Fruit fly (Drosophila melanogaster): Measurements from ENCODE around the gene CG16965.

Gene CG16965

dm6 chr2L:12004211-12004979 is 23.0 kb downstream of the CG16965 start:
- TF ChIP-seq CG8478 (optimal IDR thresholded peaks at IDR 0.05) (no peak), EcR (GFP tag; optimal IDR thresholded peaks at IDR 0.05) (peak in 1 of 2 experiments; percentile 51)

dm6 chr2L:12005436-12006396 is 24.3 kb downstream of the CG16965 start:
- TF ChIP-seq Dll (optimal IDR thresholded peaks at IDR 0.05) (peak; percentile 73), usp (GFP tag; optimal IDR thresholded peaks at IDR 0.05) (no peak), psq (optimal IDR thresholded peaks at IDR 0.05) (no peak), CG8478 (optimal IDR thresholded peaks at IDR 0.05) (no peak), EcR (GFP tag; optimal IDR thresholded peaks at IDR 0.05) (peak; percentile 81 to 82), pan (optimal IDR thresholded peaks at IDR 0.05) (no peak)

dm6 chr2L:12006397-12007330 is 25.3 kb downstream of the CG16965 start:
- TF ChIP-seq pan (optimal IDR thresholded peaks at IDR 0.05), result peak; percentile 80
- TF ChIP-seq CG8478 (optimal IDR thresholded peaks at IDR 0.05), result peak; percentile 32
- no peak for TF ChIP-seq usp (GFP tag; optimal IDR thresholded peaks at IDR 0.05)

dm6 chr2L:12007331-12007791 is 26.0 kb downstream of the CG16965 start:
- TF ChIP-seq EcR (GFP tag; optimal IDR thresholded peaks at IDR 0.05), result peak; percentile 60 to 85
- peak; percentile 69 for TF ChIP-seq CG8478 (optimal IDR thresholded peaks at IDR 0.05)
- peak; percentile 21 for TF ChIP-seq Dll (optimal IDR thresholded peaks at IDR 0.05)
- TF ChIP-seq psq (optimal IDR thresholded peaks at IDR 0.05), result no peak

DNA sequence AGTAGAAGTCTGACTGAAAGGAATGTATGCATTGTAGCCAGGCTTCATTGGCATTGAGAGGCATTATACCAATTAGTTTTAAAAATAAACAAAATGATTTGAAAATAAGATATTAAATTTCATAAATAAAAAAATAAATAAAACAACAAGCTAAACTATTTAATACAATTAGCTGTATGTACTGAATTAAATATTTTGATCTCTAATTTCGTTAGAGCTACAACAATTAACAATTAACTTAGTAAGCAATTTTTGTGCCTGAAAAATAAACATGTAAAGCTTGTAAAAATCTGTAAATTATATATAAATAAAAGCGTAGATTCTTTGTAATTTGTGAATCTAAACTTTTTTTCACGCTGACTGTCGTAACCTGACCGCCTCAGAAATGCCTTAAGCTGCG is 26.5 kb downstream of the CG16965 start, which contains the start of gene Rh5:
TSS of gene Rh5 (plus strand) at position 301 of the 400 bp plus-strand sequence.
- no peak for TF ChIP-seq usp (GFP tag; optimal IDR thresholded peaks at IDR 0.05)
- TF ChIP-seq CG8478 (optimal IDR thresholded peaks at IDR 0.05), result no peak
- TF ChIP-seq psq (optimal IDR thresholded peaks at IDR 0.05), result no peak
- no peak for TF ChIP-seq pan (optimal IDR thresholded peaks at IDR 0.05)
- TF ChIP-seq Dll (optimal IDR thresholded peaks at IDR 0.05), result no peak
- no peak for TF ChIP-seq EcR (GFP tag; optimal IDR thresholded peaks at IDR 0.05)

DNA sequence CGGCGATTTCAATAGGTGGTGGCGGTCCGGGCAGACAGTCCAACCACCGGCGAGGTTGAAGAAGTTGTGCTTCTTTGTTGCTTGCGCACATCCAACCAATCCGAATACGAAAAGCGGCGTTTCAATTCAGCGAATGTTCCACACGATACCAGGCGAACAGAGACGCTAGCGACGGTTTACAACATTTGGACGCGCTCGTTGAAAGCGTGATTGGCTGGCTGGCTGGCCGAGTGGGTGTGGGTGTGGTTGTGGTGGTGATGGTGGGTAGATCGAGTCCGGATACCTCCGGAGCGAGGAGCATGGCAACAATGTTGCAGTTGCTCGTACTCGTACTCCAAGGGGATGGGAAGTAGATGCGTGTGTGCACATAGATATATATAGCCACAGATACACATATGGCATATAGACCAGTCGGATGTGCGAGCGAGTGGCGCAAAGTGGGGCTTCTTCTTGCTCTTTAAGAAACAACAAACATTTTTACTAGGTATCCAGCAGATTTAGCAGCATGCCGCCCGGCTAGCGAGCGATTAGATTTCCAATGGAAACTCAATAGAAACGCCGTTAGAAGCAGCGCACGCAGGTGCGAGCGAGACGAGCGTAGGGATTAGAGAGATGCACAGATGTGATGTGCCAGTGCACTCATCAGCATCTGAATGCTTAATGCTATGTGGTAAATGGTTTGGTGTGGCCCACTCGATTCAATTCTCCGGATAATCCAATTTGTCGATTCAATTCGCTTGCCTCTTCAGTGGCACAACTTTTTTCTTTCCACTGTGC is 28.9 kb downstream of the CG16965 start:
- peak in 1 of 2 experiments; percentile 54 for TF ChIP-seq EcR (GFP tag; optimal IDR thresholded peaks at IDR 0.05)
- TF ChIP-seq usp (GFP tag; optimal IDR thresholded peaks at IDR 0.05), result no peak
- TF ChIP-seq psq (optimal IDR thresholded peaks at IDR 0.05), result no peak

DNA sequence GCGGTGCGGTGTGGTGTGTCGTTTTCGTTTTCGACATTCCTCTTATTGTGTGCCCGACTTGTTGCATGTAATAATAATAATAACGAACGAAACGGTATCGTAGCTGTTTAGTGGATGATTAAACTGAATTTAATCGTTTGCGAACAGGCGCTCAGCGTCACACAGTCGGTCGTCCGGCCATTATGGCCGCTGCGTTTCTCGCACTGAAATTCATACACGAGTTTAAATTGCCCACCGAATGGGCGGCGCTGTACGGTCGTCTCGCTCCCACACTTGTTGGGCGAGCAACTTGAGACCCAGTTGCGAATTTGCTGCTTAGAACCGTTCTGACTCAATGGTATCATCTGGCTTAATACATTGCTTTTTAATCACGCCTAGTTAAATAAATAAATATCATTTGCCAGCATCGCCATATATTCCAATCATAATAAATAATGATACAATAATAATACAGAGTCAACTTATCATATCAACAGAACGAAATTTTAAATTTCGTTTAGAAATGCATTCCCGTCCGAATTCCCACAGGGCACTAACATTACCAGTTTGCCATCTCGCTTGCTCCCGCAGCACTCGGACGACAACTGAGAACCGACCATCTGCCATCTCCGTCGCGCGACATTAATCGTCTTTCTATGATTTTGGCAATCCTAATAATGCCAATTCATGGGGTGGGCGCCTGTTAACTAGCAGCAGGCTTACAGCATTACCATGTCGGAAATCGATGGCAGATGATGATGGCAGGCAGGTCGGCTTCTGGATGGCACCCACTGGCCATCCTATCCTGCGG is 29.7 kb downstream of the CG16965 start:
- TF ChIP-seq psq (optimal IDR thresholded peaks at IDR 0.05), result no peak
- no peak for TF ChIP-seq EcR (GFP tag; optimal IDR thresholded peaks at IDR 0.05)
- TF ChIP-seq pan (optimal IDR thresholded peaks at IDR 0.05), result no peak
- peak; percentile 79 for TF ChIP-seq CG8478 (optimal IDR thresholded peaks at IDR 0.05)
- TF ChIP-seq Dll (optimal IDR thresholded peaks at IDR 0.05), result peak; percentile 65
- no peak for TF ChIP-seq usp (GFP tag; optimal IDR thresholded peaks at IDR 0.05)

DNA sequence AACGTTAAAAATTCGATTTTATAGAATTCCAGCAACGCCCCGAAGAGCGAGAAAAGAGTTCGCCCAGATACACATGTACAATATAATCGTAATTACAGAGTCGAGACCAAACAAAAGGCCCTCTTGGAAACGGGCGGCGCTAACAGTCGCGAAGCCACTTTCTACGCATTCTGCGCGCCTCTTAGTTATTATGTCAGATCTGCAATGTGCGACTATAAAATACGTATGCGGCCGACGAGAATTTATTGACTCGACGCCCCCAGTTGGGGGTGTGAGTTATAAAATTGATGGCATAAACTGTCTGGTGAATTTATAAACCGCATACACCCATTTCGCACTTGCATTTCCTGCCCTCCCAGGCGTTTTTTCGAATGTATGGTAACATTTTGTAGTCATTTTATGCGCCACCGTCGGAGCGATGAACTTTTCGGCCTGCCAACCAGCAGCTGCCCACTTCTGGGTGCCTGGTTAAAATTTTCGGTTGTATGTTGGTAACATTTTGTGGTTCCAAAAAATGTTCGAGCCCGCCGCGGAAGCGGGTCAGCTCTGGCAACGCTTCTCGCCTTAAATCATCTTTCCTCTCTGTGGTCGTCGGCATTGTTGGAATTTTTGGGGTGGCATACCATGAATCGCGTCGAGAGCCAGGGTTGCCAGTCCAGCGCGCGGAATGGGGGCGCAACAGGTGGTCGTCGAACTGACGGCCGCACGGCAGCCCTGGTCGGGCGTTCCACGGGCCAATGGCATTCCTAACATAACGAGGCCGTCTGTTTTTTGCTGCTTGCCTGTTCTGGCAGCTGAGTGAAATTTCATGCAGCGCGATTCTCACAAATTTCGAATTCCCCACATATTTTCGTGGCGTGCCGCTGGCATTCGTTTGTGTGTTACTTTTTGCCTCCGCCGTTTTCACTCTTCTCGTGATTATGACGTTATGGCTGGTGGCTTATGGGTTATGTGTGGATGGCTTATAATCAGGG is 30.6 kb downstream of the CG16965 start:
- TF ChIP-seq usp (GFP tag; optimal IDR thresholded peaks at IDR 0.05) (no peak), EcR (GFP tag; optimal IDR thresholded peaks at IDR 0.05) (peak; percentile 96 to 98), CG8478 (optimal IDR thresholded peaks at IDR 0.05) (no peak), Dll (optimal IDR thresholded peaks at IDR 0.05) (peak; percentile 42), pan (optimal IDR thresholded peaks at IDR 0.05) (no peak), psq (optimal IDR thresholded peaks at IDR 0.05) (no peak)

- no peak for TF ChIP-seq usp (GFP tag; optimal IDR thresholded peaks at IDR 0.05)
- no peak for TF ChIP-seq pan (optimal IDR thresholded peaks at IDR 0.05)
- TF ChIP-seq Dll (optimal IDR thresholded peaks at IDR 0.05), result no peak
- no peak for TF ChIP-seq CG8478 (optimal IDR thresholded peaks at IDR 0.05)
- peak in 1 of 2 experiments; percentile 52 for TF ChIP-seq EcR (GFP tag; optimal IDR thresholded peaks at IDR 0.05)
- TF ChIP-seq psq (optimal IDR thresholded peaks at IDR 0.05), result no peak
These were observed 31.9 kb downstream of the CG16965 start for dm6 chr2L:12013243-12013642.

Measured in whole organism.